Fruit fly (Drosophila melanogaster) whole organism, embryonic: ENCODE measurements around the gene CG7379.
A peak's percentile ranks its signal among the peaks of the same experiment; 100 is the strongest.

Experiments used
- ATbp ChIP-seq: fragments of 200-800 bp; sonication (Bioruptor generic); optimal IDR thresholded peaks from 2 replicates; lab custom pipeline; 2017; ENCODE audit warnings: missing biosample characterization, mild to moderate bottlenecking, missing genetic modification characterization, missing genetic modification reagents
- CG10959 ChIP-seq: fragments of 200-800 bp; sonication (Bioruptor generic); IDR thresholded peaks from 2 replicates; pipeline ENCODE4 v1.3.6; 2022; ENCODE audit warnings: missing biosample characterization, missing genetic modification characterization
- CG11723 ChIP-seq: fragments of 200-800 bp; sonication (Bioruptor generic); optimal IDR thresholded peaks from 2 replicates; lab custom pipeline; 2017; ENCODE audit warnings: missing biosample characterization, mild to moderate bottlenecking, missing genetic modification characterization
- CG12104 ChIP-seq: fragments of 200-800 bp; sonication (Bioruptor generic); optimal IDR thresholded peaks from 3 replicates; lab custom pipeline; 2016; ENCODE audit warnings: missing biosample characterization, missing genetic modification characterization
- CG13296 ChIP-seq: fragments of 200-800 bp; sonication (Bioruptor generic); optimal IDR thresholded peaks from 3 replicates; lab custom pipeline; 2018; ENCODE audit warnings: missing biosample characterization, mild to moderate bottlenecking, missing genetic modification characterization
- CG14710 ChIP-seq: fragments of 200-800 bp; sonication (Bioruptor generic); optimal IDR thresholded peaks from 3 replicates; lab custom pipeline; 2019; ENCODE audit warnings: missing biosample characterization, mild to moderate bottlenecking, missing genetic modification characterization, moderate library complexity
- CG14860 ChIP-seq: fragments of 200-800 bp; sonication (Bioruptor generic); IDR thresholded peaks from 3 replicates; pipeline ENCODE4 v1.3.6; 2022; ENCODE audit warnings: missing biosample characterization, missing genetic modification characterization; ENCODE audit not compliant: partially characterized antibody
- CG1529 ChIP-seq: fragments of 200-800 bp; sonication (Bioruptor generic); optimal IDR thresholded peaks from 3 replicates; lab custom pipeline; 2018; ENCODE audit warnings: missing biosample characterization, missing genetic modification characterization
- CG18262 ChIP-seq: fragments of 200-800 bp; optimal IDR thresholded peaks from 3 replicates; lab custom pipeline; 2019; ENCODE audit warnings: missing biosample characterization, mild to moderate bottlenecking, missing genetic modification characterization, moderate library complexity
- CG18764 ChIP-seq: fragments of 200-800 bp; sonication (Bioruptor generic); optimal IDR thresholded peaks from 3 replicates; lab custom pipeline; 2016; ENCODE audit warnings: missing biosample characterization, missing genetic modification characterization
- CG2129 ChIP-seq: fragments of 200-800 bp; sonication (Bioruptor generic); IDR thresholded peaks from 2 replicates; pipeline ENCODE4 v1.3.6; 2022; ENCODE audit warnings: missing biosample characterization, missing genetic modification characterization; ENCODE audit not compliant: partially characterized antibody
- CG2712 ChIP-seq: fragments of 200-800 bp; optimal IDR thresholded peaks from 3 replicates; lab custom pipeline; 2019; ENCODE audit warnings: missing biosample characterization, mild to moderate bottlenecking, missing genetic modification characterization, moderate library complexity
- CG31365 ChIP-seq: fragments of 200-800 bp; sonication (Bioruptor generic); optimal IDR thresholded peaks from 2 replicates; lab custom pipeline; 2018; ENCODE audit warnings: missing biosample characterization, mild to moderate bottlenecking, missing genetic modification characterization
- CG33557 ChIP-seq: fragments of 200-800 bp; sonication (Bioruptor generic); optimal IDR thresholded peaks from 2 replicates; lab custom pipeline; 2019; ENCODE audit warnings: missing biosample characterization, mild to moderate bottlenecking, missing genetic modification characterization, moderate library complexity
- CG34422 ChIP-seq: fragments of 200-800 bp; sonication (Bioruptor generic); IDR thresholded peaks from 3 replicates; pipeline ENCODE4 v1.3.6; 2022; ENCODE audit warnings: missing biosample characterization, missing genetic modification characterization
- CG4707 ChIP-seq: fragments of 200-800 bp; sonication (Bioruptor generic); optimal IDR thresholded peaks from 2 replicates; lab custom pipeline; 2018; ENCODE audit warnings: missing biosample characterization, mild to moderate bottlenecking, missing genetic modification characterization, moderate library complexity
- CG6654 ChIP-seq: fragments of 200-800 bp; sonication (Bioruptor generic); optimal IDR thresholded peaks from 2 replicates; lab custom pipeline; 2017; ENCODE audit warnings: missing biosample characterization, mild to moderate bottlenecking, missing genetic modification characterization
- CG6683 ChIP-seq: fragments of 200-800 bp; sonication (Bioruptor generic); optimal IDR thresholded peaks from 2 replicates; lab custom pipeline; 2017; ENCODE audit warnings: missing biosample characterization, mild to moderate bottlenecking, missing genetic modification characterization, missing genetic modification reagents
- CG8281 ChIP-seq: fragments of 200-800 bp; sonication (Bioruptor generic); optimal IDR thresholded peaks from 2 replicates; lab custom pipeline; 2018; ENCODE audit warnings: missing biosample characterization, mild to moderate bottlenecking, missing genetic modification characterization, moderate library complexity
- CG9727 ChIP-seq: fragments of 200-800 bp; sonication (Bioruptor generic); optimal IDR thresholded peaks from 3 replicates; lab custom pipeline; 2017; ENCODE audit warnings: missing biosample characterization, mild to moderate bottlenecking, missing genetic modification characterization
- Dbx ChIP-seq: fragments of 200-800 bp; sonication (Bioruptor generic); IDR thresholded peaks from 3 replicates; pipeline ENCODE4 v1.3.6; 2022; ENCODE audit warnings: missing biosample characterization, missing genetic modification characterization
- Dfd ChIP-seq, 2 experiments: fragments of >200 bp; optimal IDR thresholded peaks; 2 replicates each; lab custom pipeline; 2017; ENCODE audit warnings: missing biosample characterization in 2 of 2, missing genetic modification characterization in 2 of 2
- H15 ChIP-seq: fragments of 200-800 bp; sonication (Bioruptor generic); IDR thresholded peaks from 3 replicates; pipeline ENCODE4 v1.3.6; 2022; ENCODE audit warnings: missing biosample characterization, missing genetic modification characterization
- HLH4C ChIP-seq: fragments of 200-800 bp; sonication (Bioruptor generic); IDR thresholded peaks from 3 replicates; pipeline ENCODE4 v1.3.6; 2022; ENCODE audit warnings: missing biosample characterization, missing genetic modification characterization; ENCODE audit not compliant: partially characterized antibody
- HLH54F ChIP-seq: fragments of 200-800 bp; sonication (Bioruptor generic); optimal IDR thresholded peaks from 3 replicates; lab custom pipeline; 2016; ENCODE audit warnings: missing biosample characterization, missing genetic modification characterization
- Hr51 ChIP-seq, 2 experiments: fragments of 200-800 bp; sonication (Bioruptor generic); optimal IDR thresholded peaks; 2 replicates in 1 of 2; 3 replicates in 1 of 2; lab custom pipeline; 2016 to 2018; ENCODE audit warnings: missing biosample characterization in 2 of 2, missing genetic modification characterization in 2 of 2, mild to moderate bottlenecking in 1 of 2, moderate library complexity in 1 of 2
- Hsf ChIP-seq: fragments of 200-800 bp; sonication (Bioruptor generic); optimal IDR thresholded peaks from 3 replicates; lab custom pipeline; 2016; ENCODE audit warnings: missing biosample characterization, missing genetic modification characterization
- Ptx1 ChIP-seq: fragments of 200-800 bp; sonication (Bioruptor generic); IDR thresholded peaks from 2 replicates; pipeline ENCODE4 v1.3.6; 2022; ENCODE audit warnings: missing biosample characterization, missing genetic modification characterization
- Sox100B ChIP-seq: fragments of 200-800 bp; sonication (Bioruptor generic); optimal IDR thresholded peaks from 3 replicates; lab custom pipeline; 2018; ENCODE audit warnings: missing biosample characterization, mild to moderate bottlenecking, missing genetic modification characterization
- Usf ChIP-seq: fragments of 200-800 bp; sonication (Bioruptor generic); optimal IDR thresholded peaks from 2 replicates; lab custom pipeline; 2017; ENCODE audit warnings: missing genotype, missing biosample characterization, missing genetic modification characterization
- bigmax ChIP-seq: fragments of 200-800 bp; sonication (Bioruptor generic); optimal IDR thresholded peaks from 2 replicates; lab custom pipeline; 2018; ENCODE audit warnings: missing biosample characterization, mild to moderate bottlenecking, missing genetic modification characterization
- dimm ChIP-seq: fragments of 200-800 bp; sonication (Bioruptor generic); IDR thresholded peaks from 2 replicates; pipeline ENCODE4 v1.3.6; 2022; ENCODE audit warnings: missing biosample characterization, missing genetic modification characterization
- fd64A ChIP-seq: fragments of 200-800 bp; sonication (Bioruptor generic); optimal IDR thresholded peaks from 3 replicates; lab custom pipeline; 2018; ENCODE audit warnings: missing biosample characterization, mild to moderate bottlenecking, missing genetic modification characterization
- jumu ChIP-seq: fragments of 200-800 bp; sonication (Bioruptor generic); optimal IDR thresholded peaks from 3 replicates; lab custom pipeline; 2016; ENCODE audit warnings: missing biosample characterization, missing genetic modification characterization
- kni ChIP-seq: fragments of 200-800 bp; sonication (Bioruptor generic); optimal IDR thresholded peaks from 3 replicates; lab custom pipeline; 2017; ENCODE audit warnings: mild to moderate bottlenecking, missing biosample characterization, missing genetic modification reagents, missing genetic modification characterization
- lbe ChIP-seq: fragments of 200-800 bp; sonication (Bioruptor generic); optimal IDR thresholded peaks from 2 replicates; lab custom pipeline; 2016; ENCODE audit warnings: missing biosample characterization, mild to moderate bottlenecking, missing genetic modification characterization
- nerfin-1 ChIP-seq: fragments of 200-800 bp; sonication (Bioruptor generic); optimal IDR thresholded peaks from 3 replicates; lab custom pipeline; 2019; ENCODE audit warnings: missing biosample characterization, mild to moderate bottlenecking, missing genetic modification characterization, moderate library complexity
- salm ChIP-seq: fragments of 200-800 bp; sonication (Bioruptor generic); optimal IDR thresholded peaks from 2 replicates; lab custom pipeline; 2018; ENCODE audit warnings: missing biosample characterization, mild to moderate bottlenecking, missing genetic modification characterization
- scrt ChIP-seq: fragments of 200-800 bp; sonication (Bioruptor generic); optimal IDR thresholded peaks from 2 replicates; lab custom pipeline; 2018; ENCODE audit warnings: missing biosample characterization, mild to moderate bottlenecking, missing genetic modification characterization, moderate library complexity
- seq ChIP-seq: fragments of 200-800 bp; sonication (Bioruptor generic); IDR thresholded peaks from 2 replicates; pipeline ENCODE4 v1.3.6; 2022; ENCODE audit warnings: missing biosample characterization, missing genetic modification characterization
- slbo ChIP-seq: fragments of 200-800 bp; sonication (Bioruptor generic); IDR thresholded peaks from 2 replicates; pipeline ENCODE4 v1.3.6; 2022; ENCODE audit warnings: missing biosample characterization, missing genetic modification characterization
- so ChIP-seq: fragments of 200-800 bp; sonication (Bioruptor generic); IDR thresholded peaks from 3 replicates; pipeline ENCODE4 v1.3.6; 2022; ENCODE audit warnings: missing biosample characterization, missing genetic modification characterization
- stwl ChIP-seq: fragments of 200-800 bp; sonication (Bioruptor generic); optimal IDR thresholded peaks from 3 replicates; lab custom pipeline; 2018; ENCODE audit warnings: missing biosample characterization, mild to moderate bottlenecking, missing genetic modification characterization, moderate library complexity
- toy ChIP-seq: fragments of 200-800 bp; sonication (Bioruptor generic); IDR thresholded peaks from 2 replicates; pipeline ENCODE4 v1.3.6; 2022; ENCODE audit warnings: missing biosample characterization, missing genetic modification characterization
- trh ChIP-seq: fragments of 200-800 bp; sonication (Bioruptor generic); optimal IDR thresholded peaks from 2 replicates; lab custom pipeline; 2016; ENCODE audit warnings: missing biosample characterization, missing genetic modification characterization
- twi ChIP-seq: fragments of 200-800 bp; optimal IDR thresholded peaks from 2 replicates; lab custom pipeline; 2019; ENCODE audit warnings: missing biosample characterization, mild to moderate bottlenecking, missing genetic modification characterization, moderate library complexity
- wek ChIP-seq: fragments of 200-800 bp; sonication (Bioruptor generic); optimal IDR thresholded peaks from 3 replicates; lab custom pipeline; 2018; ENCODE audit warnings: missing biosample characterization, mild to moderate bottlenecking, missing genetic modification characterization, moderate library complexity
- wor ChIP-seq: fragments of 200-800 bp; sonication (Bioruptor generic); IDR thresholded peaks from 2 replicates; pipeline ENCODE4 v1.3.6; 2022; ENCODE audit warnings: missing biosample characterization, missing genetic modification characterization
- zfh1 ChIP-seq: fragments of 200-800 bp; sonication (Bioruptor generic); IDR thresholded peaks from 3 replicates; pipeline ENCODE4 v1.3.6; 2022; ENCODE audit warnings: missing biosample characterization, missing genetic modification characterization

The CG7379 gene

DNA sequence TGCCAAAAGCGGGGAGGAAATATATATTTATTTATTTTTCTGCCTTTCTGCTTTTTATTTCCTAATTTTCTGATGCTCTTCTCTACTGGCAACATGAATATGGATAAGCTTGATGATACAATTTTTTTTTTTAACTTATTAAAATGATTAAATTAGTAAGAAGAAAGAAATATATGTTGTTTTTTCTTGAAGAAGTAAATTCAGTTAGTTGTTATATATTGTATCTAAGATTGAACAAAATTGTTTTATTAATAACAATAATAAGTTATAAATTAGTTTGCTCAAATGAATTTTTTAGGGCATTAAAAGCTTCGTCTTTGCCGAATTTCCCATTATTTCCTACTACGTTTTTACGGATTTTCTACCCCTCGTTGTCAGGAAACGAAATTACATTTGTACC lies 32.4 kb upstream of the CG7379 start (continued):
- TF ChIP-seq CG14860 (GFP tag; lab: Robert Waterston, UW), result no peak
- TF ChIP-seq scrt (GFP tag; lab: Kevin White, UChicago), result no peak
- no peak for TF ChIP-seq CG4707
- no peak for TF ChIP-seq nerfin-1 (tag; lab: Kevin White, UChicago)
- TF ChIP-seq Hr51 (GFP tag; optimal IDR thresholded peaks at IDR 0.05; lab: Kevin White, UChicago), result peak in 1 of 2 experiments; percentile 5

DNA sequence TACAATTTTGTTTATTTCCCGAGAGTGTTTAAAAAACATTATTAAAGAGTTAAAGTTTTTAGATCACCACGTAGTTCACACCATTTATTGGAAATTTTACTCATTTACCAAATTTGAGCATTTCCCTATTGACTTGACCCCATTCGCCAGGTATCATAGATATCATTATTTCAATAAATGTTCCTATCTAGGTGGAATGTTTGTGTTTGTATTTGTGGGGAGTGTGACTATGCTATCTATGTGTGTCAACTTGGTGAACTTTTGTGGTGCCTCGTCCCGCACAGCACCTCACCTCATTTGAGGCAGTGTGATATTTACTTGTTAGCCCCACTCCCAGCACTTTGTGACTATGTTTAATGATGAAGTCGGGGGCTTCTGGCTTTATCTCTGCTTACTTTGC lies 30.5 kb upstream of the CG7379 start:
- TF ChIP-seq slbo (peak; percentile 11; the same call in 1 of the 2 replicates), CG1529 (GFP tag; lab: Kevin White, UChicago) (peak; percentile 60), HLH54F (GFP tag; lab: Kevin White, UChicago) (no peak), ATbp (GFP tag; lab: Kevin White, UChicago) (peak; percentile 74), CG12104 (GFP tag; lab: Kevin White, UChicago) (no peak), CG2712 (peak; percentile 16), zfh1 (GFP tag; lab: Robert Waterston, UW) (0 out of 3 replicates have a peak, but pooled peaks have one; percentile 29), kni (peak; percentile 52), CG34422 (GFP tag; lab: Robert Waterston, UW) (0 out of 3 replicates have a peak, but pooled peaks have one; percentile 15), so (peak; percentile 22; the same call in 1 of the 3 replicates), CG31365 (peak; percentile 28), bigmax (GFP tag; lab: Kevin White, UChicago) (no peak), CG6654 (GFP tag; lab: Kevin White, UChicago) (no peak), CG9727 (GFP tag; lab: Kevin White, UChicago) (peak; percentile 16), toy (GFP tag; lab: Robert Waterston, UW) (no peak), seq (no peak), CG18262 (tag; lab: Kevin White, UChicago) (peak; percentile 47), Hsf (no peak), salm (tag; lab: Kevin White, UChicago) (peak; percentile 48), trh (GFP tag; lab: Kevin White, UChicago) (no peak), fd64A (peak; percentile 82), wek (peak; percentile 66), Dbx (GFP tag; lab: Robert Waterston, UW) (no peak), CG14710 (tag; lab: Kevin White, UChicago) (peak; percentile 37), lbe (GFP tag; lab: Kevin White, UChicago) (no peak), CG2129 (GFP tag; lab: Robert Waterston, UW) (no peak), wor (GFP tag; lab: Robert Waterston, UW) (no peak), CG33557 (peak; percentile 62), scrt (GFP tag; lab: Kevin White, UChicago) (no peak), stwl (tag; lab: Kevin White, UChicago) (no peak), Dfd (GFP tag; optimal IDR thresholded peaks at IDR 0.05; lab: Kevin White, UChicago) (no peak), CG11723 (GFP tag; lab: Kevin White, UChicago) (peak; percentile 17), CG6683 (GFP tag; lab: Kevin White, UChicago) (no peak), CG8281 (tag; lab: Kevin White, UChicago) (peak; percentile 73), Usf (no peak), CG10959 (GFP tag; lab: Robert Waterston, UW) (no peak), dimm (GFP tag; lab: Robert Waterston, UW) (no peak), CG18764 (no peak), jumu (GFP tag; lab: Kevin White, UChicago) (no peak), HLH4C (GFP tag; lab: Robert Waterston, UW) (no peak), H15 (GFP tag; lab: Robert Waterston, UW) (0 out of 3 replicates have a peak, but pooled peaks have one; percentile 26), Ptx1 (GFP tag; lab: Robert Waterston, UW) (0 out of 2 replicates have a peak, but pooled peaks have one; percentile 7), CG13296 (GFP tag; lab: Kevin White, UChicago) (no peak), twi (tag; lab: Kevin White, UChicago) (peak; percentile 7), Sox100B (GFP tag; lab: Kevin White, UChicago) (peak; percentile 6)
